Fruit fly (Drosophila melanogaster) whole organism, adult: Measurements from ENCODE around the gene CG34140.

Experiments used
- CG12768 ChIP-seq: fragments of 200-800 bp; sonication (Bioruptor generic); optimal IDR thresholded peaks from 2 replicates; lab custom pipeline; 2017; ENCODE audit warnings: missing biosample characterization, missing genetic modification characterization, mild to moderate bottlenecking, moderate library complexity, missing genetic modification reagents
- CG33017 ChIP-seq: fragments of 200-800 bp; sonication (Bioruptor generic); optimal IDR thresholded peaks from 2 replicates; lab custom pipeline; 2018; ENCODE audit warnings: missing biosample characterization, mild to moderate bottlenecking, missing genetic modification characterization, moderate library complexity
- Clk ChIP-seq: fragments of 200-800 bp; sonication (Bioruptor generic); optimal IDR thresholded peaks from 2 replicates; lab custom pipeline; 2017; ENCODE audit warnings: missing biosample characterization, missing genetic modification characterization
- Hr96 ChIP-seq: fragments of 200-800 bp; sonication (Bioruptor generic); optimal IDR thresholded peaks from 2 replicates; lab custom pipeline; 2016; ENCODE audit warnings: missing biosample characterization, missing genetic modification characterization
- kay ChIP-seq: fragments of 200-800 bp; sonication (Bioruptor generic); peaks from one replicate; lab custom pipeline; 2016; ENCODE audit warnings: missing biosample characterization, missing genetic modification characterization, borderline replicate concordance
- ovo ChIP-seq: fragments of 200-800 bp; sonication (Bioruptor generic); optimal IDR thresholded peaks from 2 replicates; lab custom pipeline; 2016; ENCODE audit warnings: missing biosample characterization, missing genetic modification characterization
- toe ChIP-seq: fragments of 200-800 bp; sonication (Bioruptor generic); optimal IDR thresholded peaks from 2 replicates; lab custom pipeline; 2016; ENCODE audit warnings: missing biosample characterization, missing genetic modification characterization

CG34140 gene

DNA sequence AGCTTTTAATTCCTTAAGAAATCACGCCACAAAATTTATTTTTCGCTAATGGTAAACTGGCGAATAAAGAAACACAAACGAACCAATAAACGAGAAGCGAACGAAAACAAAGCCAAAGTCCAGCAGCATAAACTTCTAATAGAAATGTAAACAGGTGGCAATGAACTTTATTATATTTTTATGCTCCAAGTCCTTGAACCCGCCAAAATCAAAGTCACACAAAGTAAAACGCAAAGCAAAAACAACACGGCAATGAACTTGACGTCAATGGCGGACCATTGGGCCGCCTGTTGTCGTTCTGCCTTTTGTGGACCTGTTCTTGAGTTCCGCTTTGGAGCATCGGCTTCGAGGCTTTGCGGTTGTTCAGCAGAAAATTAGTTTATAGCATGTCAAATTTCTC is 49.4 kb downstream of the CG34140 start:
- no peak for TF ChIP-seq CG33017 (tag; lab: Kevin White, UChicago)

DNA sequence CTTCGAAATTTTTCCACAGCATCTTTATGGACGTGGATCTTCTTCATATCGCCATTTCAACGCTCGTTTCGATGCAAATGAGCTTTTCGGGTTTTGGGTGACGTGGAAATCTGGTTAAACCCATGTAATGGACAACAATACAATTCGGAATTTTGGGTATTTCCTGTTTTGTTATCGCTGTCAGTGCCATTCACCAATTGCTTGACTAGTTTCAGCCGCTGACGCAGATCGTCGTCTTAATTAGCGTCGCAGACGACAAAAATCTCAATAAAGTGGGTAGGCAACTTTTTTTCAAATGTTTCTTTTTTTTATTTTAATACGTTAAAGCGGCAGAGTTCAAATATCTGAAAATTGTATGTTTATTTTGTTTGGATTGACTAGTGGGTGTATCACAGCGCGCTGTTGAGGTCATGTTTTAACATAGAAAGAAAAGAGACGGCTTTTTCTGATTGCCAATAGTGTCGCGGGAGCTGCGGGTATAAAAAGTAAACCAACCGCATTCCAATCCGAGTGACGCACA is 50.4 kb downstream of the CG34140 start:
- TF ChIP-seq kay (GFP tag; lab: Kevin White, UChicago) (peak; percentile 45), Hr96 (GFP tag; lab: Kevin White, UChicago) (no peak), toe (GFP tag; lab: Kevin White, UChicago) (no peak), Clk (GFP tag; lab: Kevin White, UChicago) (no peak)

DNA sequence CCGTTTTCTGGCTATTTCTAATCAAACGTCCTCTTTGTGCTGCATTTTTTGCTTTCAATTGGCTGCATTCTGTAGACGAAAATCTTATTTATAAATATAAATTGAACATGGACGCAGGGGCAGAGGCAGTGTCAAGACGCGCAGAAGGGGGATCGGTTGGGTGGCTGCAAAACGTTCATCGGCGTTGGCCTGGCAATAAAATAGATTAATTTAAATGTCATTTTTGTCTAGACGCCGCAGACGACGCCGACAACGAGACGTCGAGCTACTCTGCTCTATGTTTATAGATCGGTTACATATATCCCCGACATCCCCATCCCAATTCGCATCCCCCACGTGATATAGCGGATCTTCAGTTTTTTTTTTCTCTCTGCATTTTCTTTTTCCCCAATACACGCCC is 50.8 kb downstream of the CG34140 start:
- TF ChIP-seq ovo (GFP tag; lab: Kevin White, UChicago) (no peak), CG12768 (peak; percentile 38)
